Worm (Caenorhabditis elegans) whole organism, L2 larva: ENCODE results near the gene F53A9.6.

Experiments used
- F13H6.1 ChIP-seq: sonication (generic microtip); optimal IDR thresholded peaks from 2 replicates; lab custom pipeline; 2016; ENCODE audit warnings: missing genetic modification characterization, missing compliant biosample characterization
- Y55F3AM.14 ChIP-seq: fragments of 200-800 bp; sonication (Bioruptor generic); optimal IDR thresholded peaks from 2 replicates; lab custom pipeline; 2018; ENCODE audit warnings: mild to moderate bottlenecking, missing genetic modification characterization, missing compliant biosample characterization
- ZK546.5 ChIP-seq: sonication (generic microtip); optimal IDR thresholded peaks from 2 replicates; lab custom pipeline; 2017; ENCODE audit warnings: missing biosample characterization, missing genetic modification characterization
- alr-1 ChIP-seq: fragments of 150-350 bp; optimal IDR thresholded peaks from 2 replicates; lab custom pipeline; 2014; ENCODE audit warnings: missing biosample characterization, missing genetic modification characterization
- ama-1 ChIP-seq: fragments of 150-350 bp; optimal IDR thresholded peaks from 2 replicates; lab custom pipeline; 2018; ENCODE audit warnings: inconsistent platforms
- blmp-1 ChIP-seq: sonication (generic microtip); optimal IDR thresholded peaks from 2 replicates; lab custom pipeline; 2017; ENCODE audit warnings: missing genetic modification characterization, mild to moderate bottlenecking, missing compliant biosample characterization, antibody characterized with exemption, moderate library complexity; ENCODE audit not compliant: insufficient read depth
- ceh-16 ChIP-seq: fragments of 150-350 bp; optimal IDR thresholded peaks from 2 replicates; lab custom pipeline; 2014; ENCODE audit warnings: missing biosample characterization, missing genetic modification characterization
- ceh-82 ChIP-seq: fragments of 150-350 bp; optimal IDR thresholded peaks from 2 replicates; lab custom pipeline; 2014; ENCODE audit warnings: missing biosample characterization, missing genetic modification characterization
- crh-2 ChIP-seq: sonication (generic microtip); optimal IDR thresholded peaks from 2 replicates; lab custom pipeline; 2017; ENCODE audit warnings: missing biosample characterization, missing genetic modification characterization
- egl-27 ChIP-seq: sonication (generic microtip); optimal IDR thresholded peaks from 3 replicates; lab custom pipeline; 2017; ENCODE audit warnings: missing biosample characterization, missing genetic modification reagents, missing genetic modification characterization
- elt-1 ChIP-seq: fragments of 150-350 bp; optimal IDR thresholded peaks from 2 replicates; lab custom pipeline; 2014; ENCODE audit warnings: missing biosample characterization, missing genetic modification characterization
- elt-3 ChIP-seq: sonication (generic microtip); optimal IDR thresholded peaks from 2 replicates; lab custom pipeline; 2017; ENCODE audit warnings: missing biosample characterization, missing genetic modification characterization
- fos-1 ChIP-seq: fragments of 150-350 bp; optimal IDR thresholded peaks from 2 replicates; lab custom pipeline; 2014; ENCODE audit warnings: missing biosample characterization, missing genetic modification characterization
- lin-13 ChIP-seq: fragments of 150-350 bp; optimal IDR thresholded peaks from 2 replicates; lab custom pipeline; 2014; ENCODE audit warnings: missing biosample characterization, missing genetic modification reagents, missing genetic modification characterization
- lsy-2 ChIP-seq, 2 experiments: fragments of 150-350 bp in 1 of 2; sonication (generic microtip) in 1 of 2; optimal IDR thresholded peaks; 2 replicates each; lab custom pipeline; 2014 to 2017; ENCODE audit warnings: missing biosample characterization in 2 of 2, missing genetic modification characterization in 2 of 2
- mab-5 ChIP-seq: fragments of 150-350 bp; optimal IDR thresholded peaks from 2 replicates; lab custom pipeline; 2014; ENCODE audit warnings: missing biosample characterization, missing genetic modification characterization
- mdl-1 ChIP-seq, 2 experiments: fragments of 150-350 bp in 1 of 2; sonication (generic microtip) in 1 of 2; optimal IDR thresholded peaks; 2 replicates each; lab custom pipeline; 2017; ENCODE audit warnings: missing biosample characterization in 2 of 2, missing genetic modification characterization in 2 of 2
- nhr-10 ChIP-seq: sonication (generic microtip); optimal IDR thresholded peaks from 2 replicates; lab custom pipeline; 2017; ENCODE audit warnings: missing biosample characterization, missing genetic modification characterization
- nhr-11 ChIP-seq: fragments of 150-350 bp; optimal IDR thresholded peaks from 2 replicates; lab custom pipeline; 2014; ENCODE audit warnings: missing biosample characterization, missing genetic modification characterization
- nhr-12 ChIP-seq: fragments of 150-350 bp; optimal IDR thresholded peaks from 2 replicates; lab custom pipeline; 2014; ENCODE audit warnings: missing biosample characterization, missing genetic modification characterization
- nhr-129 ChIP-seq: fragments of 150-350 bp; optimal IDR thresholded peaks from 2 replicates; lab custom pipeline; 2014; ENCODE audit warnings: missing biosample characterization, missing genetic modification characterization
- nhr-237 ChIP-seq: fragments of 150-350 bp; optimal IDR thresholded peaks from 2 replicates; lab custom pipeline; 2014; ENCODE audit warnings: missing biosample characterization, missing genetic modification characterization
- nhr-25 ChIP-seq: fragments of 150-350 bp; sonication (generic microtip); optimal IDR thresholded peaks from 3 replicates; lab custom pipeline; 2014; ENCODE audit warnings: missing biosample characterization, missing genetic modification characterization
- nhr-6 ChIP-seq: fragments of 150-350 bp; optimal IDR thresholded peaks from 2 replicates; lab custom pipeline; 2014; ENCODE audit warnings: missing biosample characterization, missing genetic modification characterization
- peb-1 ChIP-seq: fragments of 150-350 bp; optimal IDR thresholded peaks from 2 replicates; lab custom pipeline; 2014; ENCODE audit warnings: missing biosample characterization, missing genetic modification characterization
- sem-4 ChIP-seq: fragments of 150-350 bp; optimal IDR thresholded peaks from 2 replicates; lab custom pipeline; 2014; ENCODE audit warnings: missing biosample characterization, missing genetic modification reagents, missing genetic modification characterization
- sma-9 ChIP-seq, 2 experiments: fragments of 150-350 bp in 1 of 2; sonication (generic microtip) in 1 of 2; optimal IDR thresholded peaks; 2 replicates each; lab custom pipeline; 2014 to 2016; ENCODE audit warnings: missing genetic modification characterization in 2 of 2, mild to moderate bottlenecking in 1 of 2, missing biosample characterization in 1 of 2, missing compliant biosample characterization in 1 of 2, missing genetic modification reagents in 1 of 2, moderate library complexity in 1 of 2
- snpc-4 ChIP-seq: fragments of 150-350 bp; optimal IDR thresholded peaks from 2 replicates; lab custom pipeline; 2014; ENCODE audit warnings: missing biosample characterization, missing genetic modification characterization
- unc-39 ChIP-seq: fragments of 150-350 bp; optimal IDR thresholded peaks from 2 replicates; lab custom pipeline; 2014; ENCODE audit warnings: missing biosample characterization, missing genetic modification characterization
- unc-55 ChIP-seq: fragments of 150-350 bp; sonication (generic microtip); optimal IDR thresholded peaks from 3 replicates; lab custom pipeline; 2014; ENCODE audit warnings: missing biosample characterization, missing genetic modification reagents, missing genetic modification characterization
- unc-62 ChIP-seq: fragments of 150-350 bp; optimal IDR thresholded peaks from 2 replicates; lab custom pipeline; 2014; ENCODE audit warnings: missing biosample characterization, missing genetic modification reagents, missing genetic modification characterization
- ztf-1 ChIP-seq: fragments of 200-800 bp; sonication (Bioruptor generic); conservative IDR thresholded peaks from 2 replicates; pipeline ENCODE4 v1.3.6; 2022; ENCODE audit warnings: missing genetic modification characterization, missing compliant biosample characterization
- ztf-11 ChIP-seq: sonication (generic microtip); optimal IDR thresholded peaks from 2 replicates; lab custom pipeline; 2017; ENCODE audit warnings: missing biosample characterization, missing genetic modification characterization
- ztf-4 ChIP-seq: fragments of 150-350 bp; optimal IDR thresholded peaks from 2 replicates; lab custom pipeline; 2014; ENCODE audit warnings: missing biosample characterization, missing genetic modification characterization

Gene F53A9.6

ce11 chrX:8723127-8723600 lies 9.6 kb upstream of the F53A9.6 start, which contains the start of gene tnt-2:
Gene tnt-2 (minus strand): TSS chrX:8723550.
- TF ChIP-seq blmp-1 (tag; lab: Kevin White, UChicago) (no peak), mdl-1 (tag; optimal IDR thresholded peaks at IDR 0.05; lab: Kevin White, UChicago) (no peak), lsy-2 (tag; optimal IDR thresholded peaks at IDR 0.05; lab: Kevin White, UChicago) (no peak), alr-1 (tag; lab: Kevin White, UChicago) (no peak), nhr-10 (tag; lab: Kevin White, UChicago) (no peak), nhr-129 (tag; lab: Kevin White, UChicago) (no peak), mab-5 (tag; lab: Kevin White, UChicago) (no peak), nhr-11 (no peak), ztf-1 (no peak), unc-62 (GFP tag; lab: Kevin White, UChicago) (no peak), ceh-16 (tag; lab: Kevin White, UChicago) (no peak), lin-13 (GFP tag; lab: Kevin White, UChicago) (no peak), nhr-6 (tag; lab: Kevin White, UChicago) (no peak), ztf-11 (tag; lab: Kevin White, UChicago) (no peak), ama-1 (lab: Kevin White, UChicago) (no peak), ztf-4 (no peak), sem-4 (tag; lab: Kevin White, UChicago) (no peak), nhr-237 (tag; lab: Kevin White, UChicago) (no peak), Y55F3AM.14 (GFP tag; lab: Kevin White, UChicago) (no peak), egl-27 (tag; lab: Kevin White, UChicago) (no peak)

ce11 chrX:8721273-8721672 lies 7.7 kb upstream of the F53A9.6 start:
- TF ChIP-seq ceh-82 (tag; lab: Kevin White, UChicago), result no peak
- peak; percentile 12 for TF ChIP-seq sma-9 (GFP tag; optimal IDR thresholded peaks at IDR 0.05; lab: Kevin White, UChicago)
- no peak for TF ChIP-seq sma-9 (tag; optimal IDR thresholded peaks at IDR 0.05; lab: Kevin White, UChicago)
- TF ChIP-seq nhr-129 (tag; lab: Kevin White, UChicago), result peak; percentile 34
- TF ChIP-seq F13H6.1 (tag; lab: Kevin White, UChicago), result peak; percentile 37
- TF ChIP-seq, all 48 proteins: peak for 3

- no peak for TF ChIP-seq nhr-25 (tag; lab: Kevin White, UChicago)
- no peak for TF ChIP-seq alr-1 (tag; lab: Kevin White, UChicago)
- no peak for TF ChIP-seq nhr-129 (tag; lab: Kevin White, UChicago)
- no peak for TF ChIP-seq ztf-11 (tag; lab: Kevin White, UChicago)
- TF ChIP-seq ztf-4, result no peak
- no peak for TF ChIP-seq crh-2 (tag; lab: Kevin White, UChicago)
- TF ChIP-seq elt-3 (tag; lab: Kevin White, UChicago), result no peak
- TF ChIP-seq nhr-12 (tag; lab: Kevin White, UChicago), result no peak
- TF ChIP-seq unc-62 (GFP tag; lab: Kevin White, UChicago), result no peak
- TF ChIP-seq peb-1, result no peak
- no peak for TF ChIP-seq ZK546.5 (tag; lab: Kevin White, UChicago)
- no peak for TF ChIP-seq fos-1 (tag; lab: Kevin White, UChicago)
- no peak for TF ChIP-seq mab-5 (tag; lab: Kevin White, UChicago)
- no peak for TF ChIP-seq lsy-2 (tag; optimal IDR thresholded peaks at IDR 0.05; lab: Kevin White, UChicago)
Measured at ce11 chrX:8720658-8721057, 7.1 kb upstream of the F53A9.6 start, which contains the start of gene F53A9.9. Gene F53A9.9 (minus strand): TSS chrX:8720758.

- TF ChIP-seq sma-9 (GFP tag; optimal IDR thresholded peaks at IDR 0.05; lab: Kevin White, UChicago) (peak; percentile 12), sma-9 (tag; optimal IDR thresholded peaks at IDR 0.05; lab: Kevin White, UChicago) (no peak), ZK546.5 (tag; lab: Kevin White, UChicago) (no peak), F13H6.1 (tag; lab: Kevin White, UChicago) (peak; percentile 10)
- TF ChIP-seq, all 48 proteins: peak for 2
Measured at ce11 chrX:8719888-8720287, 6.3 kb upstream of the F53A9.6 start.

- TF ChIP-seq ceh-16 (tag; lab: Kevin White, UChicago), result no peak
- TF ChIP-seq mdl-1 (tag; optimal IDR thresholded peaks at IDR 0.05; lab: Kevin White, UChicago), result no peak
- TF ChIP-seq sma-9 (GFP tag; optimal IDR thresholded peaks at IDR 0.05; lab: Kevin White, UChicago), result peak; percentile 55
- TF ChIP-seq sma-9 (tag; optimal IDR thresholded peaks at IDR 0.05; lab: Kevin White, UChicago), result no peak
- no peak for TF ChIP-seq snpc-4 (tag; lab: Kevin White, UChicago)
- no peak for TF ChIP-seq unc-62 (GFP tag; lab: Kevin White, UChicago)
- TF ChIP-seq egl-27 (tag; lab: Kevin White, UChicago), result no peak
- TF ChIP-seq crh-2 (tag; lab: Kevin White, UChicago), result peak; percentile 51
- no peak for TF ChIP-seq unc-55 (GFP tag; lab: Kevin White, UChicago)
- TF ChIP-seq alr-1 (tag; lab: Kevin White, UChicago), result no peak
- TF ChIP-seq ztf-11 (tag; lab: Kevin White, UChicago), result no peak
- TF ChIP-seq fos-1 (tag; lab: Kevin White, UChicago), result peak; percentile 41
- no peak for TF ChIP-seq nhr-129 (tag; lab: Kevin White, UChicago)
- TF ChIP-seq nhr-6 (tag; lab: Kevin White, UChicago), result no peak
- no peak for TF ChIP-seq unc-39 (tag; lab: Kevin White, UChicago)
- TF ChIP-seq elt-1 (tag; lab: Kevin White, UChicago), result no peak
Measured at ce11 chrX:8718856-8719255, 5.3 kb upstream of the F53A9.6 start, which contains the start of gene F53A9.8. Gene F53A9.8 (minus strand): TSS chrX:8718904.
